Fruit fly (Drosophila melanogaster) whole organism, embryonic: ENCODE results near the gene CG14174.

ENCODE experiments used
- CG12071 ChIP-seq: fragments of 200-800 bp; sonication (Bioruptor generic); optimal IDR thresholded peaks from 3 replicates; lab custom pipeline; 2018; ENCODE audit warnings: missing biosample characterization, mild to moderate bottlenecking, missing genetic modification characterization
- CG13894 ChIP-seq: fragments of 200-800 bp; sonication (Bioruptor generic); optimal IDR thresholded peaks from 3 replicates; lab custom pipeline; 2018; ENCODE audit warnings: missing biosample characterization, mild to moderate bottlenecking, missing genetic modification characterization, moderate library complexity
- CG7786 ChIP-seq: fragments of 200-800 bp; sonication (Bioruptor generic); optimal IDR thresholded peaks from 2 replicates; lab custom pipeline; 2016; ENCODE audit warnings: missing biosample characterization, missing genetic modification characterization
- Dek ChIP-seq: fragments of 200-800 bp; sonication (Bioruptor generic); optimal IDR thresholded peaks from 3 replicates; lab custom pipeline; 2019; ENCODE audit warnings: missing biosample characterization, mild to moderate bottlenecking, missing genetic modification characterization, moderate library complexity
- Dll ChIP-seq: fragments of 200-800 bp; sonication (Bioruptor generic); IDR thresholded peaks from 4 replicates; pipeline ENCODE4 v1.3.6; 2022; ENCODE audit warnings: missing biosample characterization, missing genetic modification characterization; ENCODE audit not compliant: partially characterized antibody
- Doc3 ChIP-seq: fragments of 200-800 bp; sonication (Bioruptor generic); IDR thresholded peaks from 3 replicates; pipeline ENCODE4 v1.3.6; 2022; ENCODE audit warnings: missing biosample characterization, missing genetic modification characterization; ENCODE audit not compliant: partially characterized antibody
- H15 ChIP-seq: fragments of 200-800 bp; sonication (Bioruptor generic); IDR thresholded peaks from 3 replicates; pipeline ENCODE4 v1.3.6; 2022; ENCODE audit warnings: missing biosample characterization, missing genetic modification characterization
- Neu2 ChIP-seq: fragments of 200-800 bp; sonication (Bioruptor generic); optimal IDR thresholded peaks from 3 replicates; lab custom pipeline; 2016; ENCODE audit warnings: missing biosample characterization, missing genetic modification characterization, borderline replicate concordance
- Ptx1 ChIP-seq: fragments of 200-800 bp; sonication (Bioruptor generic); IDR thresholded peaks from 2 replicates; pipeline ENCODE4 v1.3.6; 2022; ENCODE audit warnings: missing biosample characterization, missing genetic modification characterization
- chm ChIP-seq: fragments of 200-800 bp; sonication (Bioruptor generic); IDR thresholded peaks from 2 replicates; pipeline ENCODE4 v1.3.6; 2022; ENCODE audit warnings: missing biosample characterization, missing genetic modification characterization
- luna ChIP-seq: fragments of 200-800 bp; sonication (Bioruptor generic); optimal IDR thresholded peaks from 2 replicates; lab custom pipeline; 2016; ENCODE audit warnings: missing biosample characterization, missing genetic modification characterization
- mirr ChIP-seq: fragments of 200-800 bp; sonication (Bioruptor generic); optimal IDR thresholded peaks from 3 replicates; lab custom pipeline; 2018; ENCODE audit warnings: missing biosample characterization, mild to moderate bottlenecking, missing genetic modification characterization

DNA sequence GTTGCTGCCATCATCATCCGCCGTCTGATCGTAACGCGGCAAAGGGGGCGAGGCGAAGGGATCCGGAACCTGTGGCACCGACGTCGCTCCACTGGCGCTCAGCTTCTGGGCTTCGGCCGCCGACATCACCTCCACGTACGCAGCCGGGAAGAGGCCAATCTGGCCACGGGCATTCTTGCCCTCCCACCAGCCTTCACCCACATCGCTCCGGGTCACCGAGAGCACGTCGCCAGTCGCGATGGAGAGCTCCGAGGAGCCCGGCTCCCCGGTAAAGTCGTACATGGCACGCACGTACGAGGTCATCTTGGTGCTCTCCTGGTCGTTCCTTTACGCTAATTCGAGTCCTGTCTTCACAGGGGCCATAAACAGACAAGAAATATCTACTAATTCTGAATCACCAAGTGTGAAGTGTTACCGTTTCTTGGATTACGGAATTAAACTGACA is 5.7 kb upstream of the CG14174 start, which contains the start of gene SH3PX1:
- TF ChIP-seq CG7786, result no peak
- no peak for TF ChIP-seq CG12071 (GFP tag; lab: Kevin White, UChicago)
- no peak for TF ChIP-seq luna (GFP tag; lab: Kevin White, UChicago)
- TF ChIP-seq Ptx1 (GFP tag; lab: Robert Waterston, UW), result no peak
- no peak for TF ChIP-seq Dll (GFP tag; lab: Robert Waterston, UW)
- no peak for TF ChIP-seq H15 (GFP tag; lab: Robert Waterston, UW)
- TF ChIP-seq chm (GFP tag; lab: Robert Waterston, UW), result no peak
- no peak for TF ChIP-seq Neu2 (GFP tag; lab: Kevin White, UChicago)
- TF ChIP-seq Dek (tag; lab: Kevin White, UChicago), result no peak
- TF ChIP-seq CG13894 (tag; lab: Kevin White, UChicago), result no peak
- no peak for TF ChIP-seq Doc3 (GFP tag; lab: Robert Waterston, UW)
- no peak for TF ChIP-seq mirr (GFP tag; lab: Kevin White, UChicago)
